Fruit fly (Drosophila melanogaster) whole organism, embryonic: ENCODE results near the gene Tg.
A peak's percentile ranks its signal among the peaks of the same experiment; 100 is the strongest.

Experiments
- ATbp ChIP-seq: fragments of 200-800 bp; sonication (Bioruptor generic); optimal IDR thresholded peaks from 2 replicates; lab custom pipeline; 2017; ENCODE audit warnings: missing biosample characterization, mild to moderate bottlenecking, missing genetic modification characterization, missing genetic modification reagents
- Atf6 ChIP-seq: fragments of 200-800 bp; sonication (Bioruptor generic); IDR thresholded peaks from 2 replicates; pipeline ENCODE4 v1.3.6; 2022; ENCODE audit warnings: missing biosample characterization, missing genetic modification characterization
- B-H2 ChIP-seq: fragments of 200-800 bp; sonication (Bioruptor generic); optimal IDR thresholded peaks from 2 replicates; lab custom pipeline; 2018; ENCODE audit warnings: missing biosample characterization, mild to moderate bottlenecking, missing genetic modification characterization
- CG12071 ChIP-seq: fragments of 200-800 bp; sonication (Bioruptor generic); optimal IDR thresholded peaks from 3 replicates; lab custom pipeline; 2018; ENCODE audit warnings: missing biosample characterization, mild to moderate bottlenecking, missing genetic modification characterization
- CG14441 ChIP-seq: fragments of 200-800 bp; sonication (Bioruptor generic); IDR thresholded peaks from 2 replicates; pipeline ENCODE4 v1.3.6; 2022; ENCODE audit warnings: missing biosample characterization, missing genetic modification characterization
- CG16813 ChIP-seq: fragments of 200-800 bp; sonication (Bioruptor generic); IDR thresholded peaks from 3 replicates; pipeline ENCODE4 v1.3.6; 2022; ENCODE audit warnings: missing biosample characterization, missing genetic modification characterization; ENCODE audit not compliant: partially characterized antibody
- CG18619 ChIP-seq: fragments of 200-800 bp; sonication (Bioruptor generic); optimal IDR thresholded peaks from 3 replicates; lab custom pipeline; 2017; ENCODE audit warnings: missing biosample characterization, mild to moderate bottlenecking, missing genetic modification characterization
- CG30431 ChIP-seq: fragments of 200-800 bp; sonication (Bioruptor generic); optimal IDR thresholded peaks from 2 replicates; lab custom pipeline; 2017; ENCODE audit warnings: missing biosample characterization, missing genetic modification characterization
- CG31441 ChIP-seq: fragments of 200-800 bp; sonication (Bioruptor generic); IDR thresholded peaks from 2 replicates; pipeline ENCODE4 v1.3.6; 2022; ENCODE audit warnings: missing biosample characterization, missing genetic modification characterization
- CG4404 ChIP-seq: fragments of 200-800 bp; sonication (Bioruptor generic); IDR thresholded peaks from 2 replicates; pipeline ENCODE4 v1.3.6; 2022; ENCODE audit warnings: missing biosample characterization, missing genetic modification characterization
- CG4617 ChIP-seq: fragments of 200-800 bp; sonication (Bioruptor generic); optimal IDR thresholded peaks from 3 replicates; lab custom pipeline; 2016; ENCODE audit warnings: missing biosample characterization, missing genetic modification characterization, borderline replicate concordance
- CG6254 ChIP-seq: fragments of 200-800 bp; sonication (Bioruptor generic); optimal IDR thresholded peaks from 3 replicates; lab custom pipeline; 2017; ENCODE audit warnings: mild to moderate bottlenecking, missing biosample characterization, missing genetic modification reagents, missing genetic modification characterization
- CG8281 ChIP-seq: fragments of 200-800 bp; sonication (Bioruptor generic); optimal IDR thresholded peaks from 2 replicates; lab custom pipeline; 2018; ENCODE audit warnings: missing biosample characterization, mild to moderate bottlenecking, missing genetic modification characterization, moderate library complexity
- CG8388 ChIP-seq: fragments of 200-800 bp; sonication (Bioruptor generic); optimal IDR thresholded peaks from 2 replicates; lab custom pipeline; 2019; ENCODE audit warnings: missing biosample characterization, mild to moderate bottlenecking, missing genetic modification characterization, moderate library complexity
- CG9437 ChIP-seq: fragments of 200-800 bp; sonication (Bioruptor generic); optimal IDR thresholded peaks from 2 replicates; lab custom pipeline; 2018; ENCODE audit warnings: missing biosample characterization, mild to moderate bottlenecking, missing genetic modification characterization
- Dad ChIP-seq: fragments of 200-800 bp; sonication (Bioruptor generic); optimal IDR thresholded peaks from 3 replicates; lab custom pipeline; 2016; ENCODE audit warnings: missing biosample characterization, missing genetic modification characterization
- Fer3 ChIP-seq: fragments of 200-800 bp; sonication (Bioruptor generic); optimal IDR thresholded peaks from 2 replicates; lab custom pipeline; 2018; ENCODE audit warnings: missing biosample characterization, mild to moderate bottlenecking, missing genetic modification characterization, moderate library complexity
- HLH3B ChIP-seq: fragments of 200-800 bp; sonication (Bioruptor generic); IDR thresholded peaks from 2 replicates; pipeline ENCODE4 v1.3.6; 2022; ENCODE audit warnings: missing biosample characterization, missing genetic modification characterization
- HLH4C ChIP-seq: fragments of 200-800 bp; sonication (Bioruptor generic); IDR thresholded peaks from 3 replicates; pipeline ENCODE4 v1.3.6; 2022; ENCODE audit warnings: missing biosample characterization, missing genetic modification characterization; ENCODE audit not compliant: partially characterized antibody
- HLH54F ChIP-seq: fragments of 200-800 bp; sonication (Bioruptor generic); optimal IDR thresholded peaks from 3 replicates; lab custom pipeline; 2016; ENCODE audit warnings: missing biosample characterization, missing genetic modification characterization
- Hey ChIP-seq: fragments of 200-800 bp; sonication (Bioruptor generic); optimal IDR thresholded peaks from 3 replicates; lab custom pipeline; 2018; ENCODE audit warnings: missing biosample characterization, mild to moderate bottlenecking, missing genetic modification characterization
- Hsf ChIP-seq: fragments of 200-800 bp; sonication (Bioruptor generic); optimal IDR thresholded peaks from 3 replicates; lab custom pipeline; 2016; ENCODE audit warnings: missing biosample characterization, missing genetic modification characterization
- Lpt ChIP-seq: fragments of >200 bp; optimal IDR thresholded peaks from 2 replicates; lab custom pipeline; 2018; ENCODE audit warnings: missing biosample characterization, missing genetic modification characterization
- Mes4 ChIP-seq: fragments of 200-800 bp; sonication (Bioruptor generic); optimal IDR thresholded peaks from 2 replicates; lab custom pipeline; 2016; ENCODE audit warnings: missing biosample characterization, missing genetic modification characterization
- NC2β ChIP-seq: fragments of 200-800 bp; sonication (Bioruptor generic); optimal IDR thresholded peaks from 2 replicates; lab custom pipeline; 2016; ENCODE audit warnings: missing biosample characterization, missing genetic modification characterization
- Oaz ChIP-seq: fragments of 200-800 bp; sonication (Bioruptor generic); IDR thresholded peaks from 2 replicates; pipeline ENCODE4 v1.3.6; 2022; ENCODE audit warnings: missing biosample characterization, missing genetic modification characterization
- Optix ChIP-seq: fragments of 200-800 bp; sonication (Bioruptor generic); IDR thresholded peaks from 3 replicates; pipeline ENCODE4 v1.3.6; 2022; ENCODE audit warnings: missing biosample characterization, missing genetic modification characterization
- Spps ChIP-seq: fragments of 200-800 bp; sonication (Bioruptor generic); optimal IDR thresholded peaks from 2 replicates; lab custom pipeline; 2018; ENCODE audit warnings: missing biosample characterization, mild to moderate bottlenecking, missing genetic modification characterization
- al ChIP-seq: fragments of 200-800 bp; sonication (Bioruptor generic); IDR thresholded peaks from 2 replicates; pipeline ENCODE4 v1.3.6; 2022; ENCODE audit warnings: missing biosample characterization, missing genetic modification characterization
- chinmo ChIP-seq: fragments of 200-800 bp; sonication (Bioruptor generic); IDR thresholded peaks from 4 replicates; pipeline ENCODE4 v1.3.6; 2022; ENCODE audit warnings: missing biosample characterization, missing genetic modification characterization; ENCODE audit not compliant: partially characterized antibody
- ftz-f1 ChIP-seq: fragments of 200-800 bp; sonication (Bioruptor generic); optimal IDR thresholded peaks from 2 replicates; lab custom pipeline; 2016; ENCODE audit warnings: missing biosample characterization, missing genetic modification characterization
- grn ChIP-seq: fragments of 200-800 bp; sonication (Bioruptor generic); optimal IDR thresholded peaks from 3 replicates; lab custom pipeline; 2017; ENCODE audit warnings: missing biosample characterization, missing genetic modification characterization
- h ChIP-seq: fragments of >200 bp; optimal IDR thresholded peaks from 2 replicates; lab custom pipeline; 2017
- hbn ChIP-seq: fragments of 200-800 bp; sonication (Bioruptor generic); IDR thresholded peaks from 2 replicates; pipeline ENCODE4 v1.3.6; 2022; ENCODE audit warnings: missing biosample characterization, missing genetic modification characterization; ENCODE audit not compliant: partially characterized antibody
- jing ChIP-seq: fragments of 200-800 bp; sonication (Bioruptor generic); optimal IDR thresholded peaks from 2 replicates; lab custom pipeline; 2018; ENCODE audit warnings: missing biosample characterization, mild to moderate bottlenecking, missing genetic modification characterization
- kay ChIP-seq: fragments of 200-800 bp; sonication (Bioruptor generic); optimal IDR thresholded peaks from 2 replicates; lab custom pipeline; 2016; ENCODE audit warnings: missing biosample characterization, missing genetic modification characterization
- ken ChIP-seq: fragments of 200-800 bp; sonication (Bioruptor generic); IDR thresholded peaks from 3 replicates; pipeline ENCODE4 v1.3.6; 2022; ENCODE audit warnings: missing biosample characterization, missing genetic modification characterization
- lov ChIP-seq, 2 experiments: fragments of 200-800 bp in 1 of 2; fragments of >200 bp in 1 of 2; sonication (Bioruptor generic) in 1 of 2; IDR thresholded peaks in 1 of 2; optimal IDR thresholded peaks in 1 of 2; 2 replicates in 1 of 2; 3 replicates in 1 of 2; pipeline versions ENCODE4 v1.3.6 to Lab custom; 2017 to 2022; ENCODE audit warnings: missing biosample characterization in 1 of 2, missing genetic modification characterization in 1 of 2
- oc ChIP-seq: fragments of 200-800 bp; sonication (Bioruptor generic); optimal IDR thresholded peaks from 2 replicates; lab custom pipeline; 2018; ENCODE audit warnings: missing biosample characterization, mild to moderate bottlenecking, missing genetic modification characterization, moderate library complexity
- org-1 ChIP-seq: fragments of 200-800 bp; sonication (Bioruptor generic); optimal IDR thresholded peaks from 2 replicates; lab custom pipeline; 2017; ENCODE audit warnings: missing biosample characterization, missing genetic modification characterization
- p53 ChIP-seq: fragments of 200-800 bp; sonication (Bioruptor generic); optimal IDR thresholded peaks from 2 replicates; lab custom pipeline; 2016; ENCODE audit warnings: missing biosample characterization, missing genetic modification characterization
- peb ChIP-seq: fragments of 200-800 bp; sonication (Bioruptor generic); IDR thresholded peaks from 2 replicates; pipeline ENCODE4 v1.3.6; 2022; ENCODE audit warnings: missing biosample characterization, missing genetic modification characterization
- so ChIP-seq: fragments of 200-800 bp; sonication (Bioruptor generic); IDR thresholded peaks from 3 replicates; pipeline ENCODE4 v1.3.6; 2022; ENCODE audit warnings: missing biosample characterization, missing genetic modification characterization
- tap ChIP-seq: fragments of 200-800 bp; optimal IDR thresholded peaks from 3 replicates; lab custom pipeline; 2019; ENCODE audit warnings: missing biosample characterization, mild to moderate bottlenecking, missing genetic modification characterization, moderate library complexity
- tio ChIP-seq: fragments of 200-800 bp; sonication (Bioruptor generic); optimal IDR thresholded peaks from 2 replicates; lab custom pipeline; 2017; ENCODE audit warnings: missing biosample characterization, missing genetic modification characterization, inconsistent platforms
- trem ChIP-seq: fragments of 200-800 bp; optimal IDR thresholded peaks from 3 replicates; lab custom pipeline; 2019; ENCODE audit warnings: missing biosample characterization, mild to moderate bottlenecking, missing genetic modification characterization, moderate library complexity
- zen ChIP-seq: fragments of 200-800 bp; sonication (Bioruptor generic); optimal IDR thresholded peaks from 3 replicates; lab custom pipeline; 2018; ENCODE audit warnings: missing biosample characterization, mild to moderate bottlenecking, missing genetic modification characterization, moderate library complexity
- zfh2 ChIP-seq: fragments of 200-800 bp; sonication (Bioruptor generic); optimal IDR thresholded peaks from 2 replicates; lab custom pipeline; 2016; ENCODE audit warnings: missing biosample characterization, missing genetic modification characterization

Tg gene

dm6 chr2L:8001694-8002627, 9.2 kb upstream of the Tg start (continued):
- TF ChIP-seq Fer3 (peak; percentile 73), CG18619 (GFP tag; lab: Kevin White, UChicago) (peak; percentile 88), ATbp (GFP tag; lab: Kevin White, UChicago) (peak; percentile 77), CG4617 (GFP tag; lab: Kevin White, UChicago) (peak; percentile 41), Spps (peak; percentile 64), zfh2 (GFP tag; lab: Kevin White, UChicago) (peak; percentile 71), CG31441 (peak; percentile 91), HLH3B (GFP tag; lab: Robert Waterston, UW) (peak; percentile 71), al (GFP tag; lab: Robert Waterston, UW) (peak; percentile 74; the same call in 1 of the 2 replicates), Hey (tag; lab: Kevin White, UChicago) (peak; percentile 13), tio (GFP tag; lab: Kevin White, UChicago) (peak; percentile 91), CG8388 (GFP tag; lab: Kevin White, UChicago) (peak; percentile 74), zen (peak; percentile 76), HLH4C (GFP tag; lab: Robert Waterston, UW) (no peak), kay (GFP tag; lab: Kevin White, UChicago) (peak; percentile 74), grn (peak; percentile 78), peb (GFP tag; lab: Robert Waterston, UW) (peak; percentile 66), h (lab: Kevin White, UChicago) (no peak), so (GFP tag; lab: Robert Waterston, UW) (peak; percentile 84; the same call in 1 of the 3 replicates), NC2β (peak; percentile 80), Hsf (GFP tag; lab: Kevin White, UChicago) (peak; percentile 83), Optix (GFP tag; lab: Robert Waterston, UW) (peak; percentile 60; the same call in 1 of the 3 replicates), ftz-f1 (GFP tag; lab: Kevin White, UChicago) (no peak), CG4404 (peak; percentile 79), Oaz (GFP tag; lab: Robert Waterston, UW) (peak; percentile 74), lov (optimal IDR thresholded peaks at IDR 0.05; lab: Kevin White, UChicago) (no peak), lov (GFP tag; IDR thresholded peaks at IDR 0.05; lab: Robert Waterston, UW) (0 out of 3 replicates have a peak, but pooled peaks have one; percentile 59), CG8281 (peak; percentile 74), B-H2 (GFP tag; lab: Kevin White, UChicago) (no peak), CG6254 (GFP tag; lab: Kevin White, UChicago) (peak; percentile 74), org-1 (GFP tag; lab: Kevin White, UChicago) (peak; percentile 88), Lpt (GFP tag; lab: Kevin White, UChicago) (no peak), Mes4 (GFP tag; lab: Kevin White, UChicago) (peak; percentile 70), p53 (GFP tag; lab: Kevin White, UChicago) (peak; percentile 24), HLH54F (GFP tag; lab: Kevin White, UChicago) (peak; percentile 77), Atf6 (GFP tag; lab: Robert Waterston, UW) (peak; percentile 88), Dad (peak; percentile 75), CG30431 (GFP tag; lab: Kevin White, UChicago) (peak; percentile 78), tap (tag; lab: Kevin White, UChicago) (peak; percentile 72), CG16813 (GFP tag; lab: Robert Waterston, UW) (no peak), jing (GFP tag; lab: Kevin White, UChicago) (peak; percentile 73), CG9437 (GFP tag; lab: Kevin White, UChicago) (peak; percentile 91), hbn (GFP tag; lab: Robert Waterston, UW) (no peak), trem (tag; lab: Kevin White, UChicago) (peak; percentile 70), CG14441 (GFP tag; lab: Robert Waterston, UW) (peak; percentile 79), ken (0 out of 3 replicates have a peak, but pooled peaks have one; percentile 50), CG12071 (GFP tag; lab: Kevin White, UChicago) (peak; percentile 7), oc (peak; percentile 64), chinmo (GFP tag; lab: Robert Waterston, UW) (peak; percentile 72; the same call in 3 of the 4 replicates)
